Fruit fly (Drosophila melanogaster): ENCODE measurements around the gene fng.

The fng gene

dm6 chr3L:20950520-20951135, 1.3 kb upstream of the fng start (continued):
- TF ChIP-seq Hr51 (GFP tag; optimal IDR thresholded peaks at IDR 0.05) = peak in 1 of 2 experiments; percentile 20
- no peak for TF ChIP-seq MBD-R2 (GFP tag; IDR thresholded peaks at IDR 0.05)
- peak; percentile 2 for TF ChIP-seq oc (tag; optimal IDR thresholded peaks at IDR 0.05)
- no peak for TF ChIP-seq her (GFP tag; optimal IDR thresholded peaks at IDR 0.05)
- no peak for TF ChIP-seq pita (GFP tag; optimal IDR thresholded peaks at IDR 0.05)
- no peak for TF ChIP-seq CG10366 (GFP tag; IDR thresholded peaks at IDR 0.05)
- TF ChIP-seq CG3065 (GFP tag; optimal IDR thresholded peaks at IDR 0.05) = no peak
- no peak for TF ChIP-seq row (GFP tag; IDR thresholded peaks at IDR 0.05)
- peak; percentile 45 to 94 for TF ChIP-seq bsh (GFP tag; optimal IDR thresholded peaks at IDR 0.05)
- TF ChIP-seq h (optimal IDR thresholded peaks at IDR 0.05) = no peak
- no peak for TF ChIP-seq CG17612 (GFP tag; IDR thresholded peaks at IDR 0.05)
- no peak for TF ChIP-seq CG15269 (tag; optimal IDR thresholded peaks at IDR 0.05)
- TF ChIP-seq CG2678 (tag; optimal IDR thresholded peaks at IDR 0.05) = peak; percentile 9
- no peak for TF ChIP-seq repo (GFP tag; optimal IDR thresholded peaks at IDR 0.05)
- 0 out of 2 replicates have a peak, but pooled peaks have one; percentile 26 for TF ChIP-seq CG31441 (GFP tag; IDR thresholded peaks at IDR 0.05)
- peak; percentile 19 for TF ChIP-seq lbe (GFP tag; optimal IDR thresholded peaks at IDR 0.05)
- no peak for TF ChIP-seq CG7963 (GFP tag; IDR thresholded peaks at IDR 0.05; ENCODE audit: partially characterized antibody)
- TF ChIP-seq CG2712 (tag; optimal IDR thresholded peaks at IDR 0.05) = peak; percentile 53
- no peak for TF ChIP-seq zen2 (GFP tag; IDR thresholded peaks at IDR 0.05; ENCODE audit: partially characterized antibody)
- no peak for TF ChIP-seq CG15073 (GFP tag; optimal IDR thresholded peaks at IDR 0.05)
- TF ChIP-seq CG17568 (GFP tag; optimal IDR thresholded peaks at IDR 0.05) = no peak
- no peak for TF ChIP-seq pzg (GFP tag; optimal IDR thresholded peaks at IDR 0.05)
- TF ChIP-seq nau (GFP tag; optimal IDR thresholded peaks at IDR 0.05) = no peak
- TF ChIP-seq CG12942 (GFP tag; optimal IDR thresholded peaks at IDR 0.05) = no peak
- no peak for TF ChIP-seq CG10321 (GFP tag; IDR thresholded peaks at IDR 0.05)
- no peak for TF ChIP-seq dysf (GFP tag; IDR thresholded peaks at IDR 0.05)
- no peak for TF ChIP-seq Lpt (GFP tag; optimal IDR thresholded peaks at IDR 0.05)
- TF ChIP-seq CG2889 (GFP tag; IDR thresholded peaks at IDR 0.05) = no peak
- TF ChIP-seq HLH4C (GFP tag; IDR thresholded peaks at IDR 0.05; ENCODE audit: partially characterized antibody) = no peak
- TF ChIP-seq sna (GFP tag; IDR thresholded peaks at IDR 0.05; ENCODE audit: partially characterized antibody) = no peak
- no peak for TF ChIP-seq CG7928 (GFP tag; optimal IDR thresholded peaks at IDR 0.05)
- TF ChIP-seq CG10431 (GFP tag; optimal IDR thresholded peaks at IDR 0.05) = no peak
- peak; percentile 53 for TF ChIP-seq Adf1 (GFP tag; IDR thresholded peaks at IDR 0.05)
- TF ChIP-seq Camta (GFP tag; optimal IDR thresholded peaks at IDR 0.05) = no peak
- peak; percentile 9 for TF ChIP-seq CG4424 (GFP tag; optimal IDR thresholded peaks at IDR 0.05)
- no peak for TF ChIP-seq CkIIα-i1 (GFP tag; IDR thresholded peaks at IDR 0.05)
- TF ChIP-seq gsb-n (tag; optimal IDR thresholded peaks at IDR 0.05) = no peak
- peak in 1 of 3 experiments; percentile 42 for TF ChIP-seq lola (GFP tag; optimal IDR thresholded peaks at IDR 0.05)
- no peak for TF ChIP-seq zen (tag; optimal IDR thresholded peaks at IDR 0.05)
- TF ChIP-seq B-H2 (GFP tag; optimal IDR thresholded peaks at IDR 0.05) = no peak
- no peak for TF ChIP-seq CG9609 (GFP tag; optimal IDR thresholded peaks at IDR 0.05)
- TF ChIP-seq ewg (GFP tag; optimal IDR thresholded peaks at IDR 0.05) = peak; percentile 21
- TF ChIP-seq CG6765 (GFP tag; optimal IDR thresholded peaks at IDR 0.05) = no peak
- TF ChIP-seq NC2β (GFP tag; optimal IDR thresholded peaks at IDR 0.05) = no peak
- no peak for TF ChIP-seq z (GFP tag; IDR thresholded peaks at IDR 0.05)
- TF ChIP-seq ems (GFP tag; optimal IDR thresholded peaks at IDR 0.05) = no peak
- peak; percentile 8 for TF ChIP-seq grau (tag; optimal IDR thresholded peaks at IDR 0.05)
- TF ChIP-seq CG10959 (GFP tag; IDR thresholded peaks at IDR 0.05) = no peak
- TF ChIP-seq CG12155 (GFP tag; optimal IDR thresholded peaks at IDR 0.05) = no peak
- no peak for TF ChIP-seq disco-r (GFP tag; optimal IDR thresholded peaks at IDR 0.05)

All from whole organism, embryonic.